Fruit fly (Drosophila melanogaster): ENCODE results near the gene CG1764.

dm6 chrX:13310764-13311163 is 8.5 kb upstream of the CG1764 start:
- TF ChIP-seq CG8478 (optimal IDR thresholded peaks at IDR 0.05) = no peak
- no peak for TF ChIP-seq CTCF (optimal IDR thresholded peaks at IDR 0.05)
